Fruit fly (Drosophila melanogaster): ENCODE data around the gene Nrg.

The Nrg gene

DNA sequence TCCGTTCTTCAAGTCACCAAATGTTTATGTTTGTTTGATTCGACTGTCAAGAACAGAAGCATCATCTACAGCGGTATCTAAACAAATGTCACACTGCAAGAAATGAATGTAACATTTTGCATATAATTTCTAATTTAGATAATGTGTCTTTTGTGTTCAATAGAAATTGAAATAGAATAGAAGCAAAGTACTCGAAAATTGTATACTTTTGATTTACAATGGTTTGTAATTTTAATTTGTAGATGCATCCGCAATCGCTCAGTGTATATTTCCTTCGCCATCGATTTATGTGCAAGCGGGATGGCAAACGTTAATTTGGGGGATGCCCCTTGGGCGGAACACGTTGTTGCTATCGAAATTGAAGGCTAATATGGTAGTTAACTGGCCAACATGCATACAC is 21.0 kb downstream of the Nrg start (continued):
- TF ChIP-seq row (GFP tag; IDR thresholded peaks at IDR 0.05), result peak; percentile 74
- TF ChIP-seq CG17328 (GFP tag; IDR thresholded peaks at IDR 0.05), result peak; percentile 71
- no peak for TF ChIP-seq CG2129 (GFP tag; IDR thresholded peaks at IDR 0.05; ENCODE audit: partially characterized antibody)
- peak; percentile 68 for TF ChIP-seq CG13424 (tag; optimal IDR thresholded peaks at IDR 0.05)
- no peak for TF ChIP-seq CG3407 (GFP tag; optimal IDR thresholded peaks at IDR 0.05)
- TF ChIP-seq eve (GFP tag; optimal IDR thresholded peaks at IDR 0.05), result peak in 1 of 2 experiments; percentile 61
- TF ChIP-seq lmd (GFP tag; IDR thresholded peaks at IDR 0.05), result peak; percentile 42
- no peak for TF ChIP-seq CG1792 (GFP tag; optimal IDR thresholded peaks at IDR 0.05)
- TF ChIP-seq TFAM (GFP tag; optimal IDR thresholded peaks at IDR 0.05), result no peak
- TF ChIP-seq nau (GFP tag; optimal IDR thresholded peaks at IDR 0.05), result peak; percentile 20
- TF ChIP-seq Doc2 (GFP tag; IDR thresholded peaks at IDR 0.05), result no peak
- no peak for TF ChIP-seq D (optimal IDR thresholded peaks at IDR 0.05)
- TF ChIP-seq D (GFP tag; optimal IDR thresholded peaks at IDR 0.05), result peak; percentile 52
- no peak for TF ChIP-seq dan (GFP tag; IDR thresholded peaks at IDR 0.05)
- no peak for TF ChIP-seq Poxn (GFP tag; IDR thresholded peaks at IDR 0.05)
- TF ChIP-seq hth (optimal IDR thresholded peaks at IDR 0.05), result no peak
- peak; percentile 50 for TF ChIP-seq jumu (GFP tag; optimal IDR thresholded peaks at IDR 0.05)
- peak; percentile 24 for TF ChIP-seq Ets65A (GFP tag)
- peak; percentile 70 for TF ChIP-seq tap (tag; optimal IDR thresholded peaks at IDR 0.05)
- no peak for TF ChIP-seq CG30020 (tag; optimal IDR thresholded peaks at IDR 0.05)
- peak; percentile 67 for TF ChIP-seq grau (tag; optimal IDR thresholded peaks at IDR 0.05)
- TF ChIP-seq al (GFP tag; IDR thresholded peaks at IDR 0.05), result no peak
- TF ChIP-seq Usf (GFP tag; optimal IDR thresholded peaks at IDR 0.05), result no peak
- 0 out of 3 replicates have a peak, but pooled peaks have one; percentile 47 for TF ChIP-seq otp (GFP tag; IDR thresholded peaks at IDR 0.05)
- TF ChIP-seq sim (GFP tag; IDR thresholded peaks at IDR 0.05), result no peak
- peak; percentile 39 for TF ChIP-seq CG8281 (tag; optimal IDR thresholded peaks at IDR 0.05)
- peak; percentile 64 for TF ChIP-seq dmrt11E (tag; optimal IDR thresholded peaks at IDR 0.05)
- TF ChIP-seq CG14965 (GFP tag; optimal IDR thresholded peaks at IDR 0.05; ENCODE audit: borderline replicate concordance), result no peak
- TF ChIP-seq CG15269 (tag; optimal IDR thresholded peaks at IDR 0.05), result peak; percentile 73
- no peak for TF ChIP-seq CG17568 (GFP tag; optimal IDR thresholded peaks at IDR 0.05)
- TF ChIP-seq Dfd (GFP tag; optimal IDR thresholded peaks at IDR 0.05), result no peak
- TF ChIP-seq CG12236 (GFP tag; optimal IDR thresholded peaks at IDR 0.05), result no peak
- peak; percentile 10 for TF ChIP-seq wek (GFP tag; optimal IDR thresholded peaks at IDR 0.05)
- peak; percentile 38 for TF ChIP-seq CG1529 (GFP tag; optimal IDR thresholded peaks at IDR 0.05)
- TF ChIP-seq psq (GFP tag; optimal IDR thresholded peaks at IDR 0.05), result no peak
- TF ChIP-seq CG4360 (GFP tag; IDR thresholded peaks at IDR 0.05), result no peak
- TF ChIP-seq Atf-2 (GFP tag; optimal IDR thresholded peaks at IDR 0.05), result peak; percentile 14
- TF ChIP-seq CG32767 (GFP tag; IDR thresholded peaks at IDR 0.05), result peak; percentile 46; the same call in 1 of the 2 replicates
- peak; percentile 45 for TF ChIP-seq CG6765 (GFP tag; optimal IDR thresholded peaks at IDR 0.05)
- no peak for TF ChIP-seq aop (GFP tag; IDR thresholded peaks at IDR 0.05)
- TF ChIP-seq Xrp1 (GFP tag; IDR thresholded peaks at IDR 0.05), result peak; percentile 77; the same call in 1 of the 2 replicates
- peak; percentile 15 for TF ChIP-seq Deaf1 (tag; optimal IDR thresholded peaks at IDR 0.05)
- peak; percentile 71 for TF ChIP-seq CG10979 (tag; optimal IDR thresholded peaks at IDR 0.05)
- peak; percentile 64 for TF ChIP-seq CG6689 (GFP tag; IDR thresholded peaks at IDR 0.05)
- no peak for TF ChIP-seq BEAF-32 (GFP tag; optimal IDR thresholded peaks at IDR 0.05)
- peak; percentile 79 for TF ChIP-seq gem (tag; optimal IDR thresholded peaks at IDR 0.05)
- TF ChIP-seq gce (GFP tag; IDR thresholded peaks at IDR 0.05), result 0 out of 3 replicates have a peak, but pooled peaks have one; percentile 30
- TF ChIP-seq ac (GFP tag; optimal IDR thresholded peaks at IDR 0.05), result no peak
- TF ChIP-seq sc (optimal IDR thresholded peaks at IDR 0.05), result no peak
- TF ChIP-seq sc (GFP tag; optimal IDR thresholded peaks at IDR 0.05), result peak; percentile 13
- TF ChIP-seq pfk (GFP tag; optimal IDR thresholded peaks at IDR 0.05), result no peak
- peak; percentile 76 for TF ChIP-seq dmrt99B (tag; optimal IDR thresholded peaks at IDR 0.05)
